Worm (Caenorhabditis elegans) whole organism, late embryonic: ENCODE data around the gene toca-2.

Experiments
- elt-2 ChIP-seq: sonication (generic microtip); optimal IDR thresholded peaks from 2 replicates; lab custom pipeline; 2016; ENCODE audit warnings: missing genetic modification reagents, missing genetic modification characterization, missing compliant biosample characterization
- elt-4 ChIP-seq: sonication (generic microtip); optimal IDR thresholded peaks from 2 replicates; lab custom pipeline; 2016; ENCODE audit warnings: missing genetic modification characterization, missing compliant biosample characterization
- unc-3 ChIP-seq, 2 experiments: fragments of 200-800 bp in 1 of 2; sonication (Bioruptor generic) in 1 of 2; sonication (generic microtip) in 1 of 2; conservative IDR thresholded peaks in 1 of 2; optimal IDR thresholded peaks in 1 of 2; 2 replicates each; pipeline versions ENCODE4 v1.3.6 to Lab custom; 2016 to 2022; ENCODE audit warnings: missing compliant biosample characterization in 2 of 2, missing genetic modification characterization in 2 of 2, missing genetic modification reagents in 1 of 2
- ztf-16 ChIP-seq: sonication (generic microtip); optimal IDR thresholded peaks from 2 replicates; lab custom pipeline; 2017; ENCODE audit warnings: missing genetic modification characterization, missing compliant biosample characterization

- TF ChIP-seq elt-4 (tag; lab: Kevin White, UChicago) (no peak), unc-3 (GFP tag; conservative IDR thresholded peaks at IDR 0.05; lab: Robert Waterston, UW) (no peak), unc-3 (tag; optimal IDR thresholded peaks at IDR 0.05; lab: Kevin White, UChicago) (no peak), elt-2 (tag; lab: Kevin White, UChicago) (no peak), ztf-16 (no peak)
Observed at ce11 chrIII:13721944-13722343, 33.8 kb upstream of the toca-2 start.
